Worm (Caenorhabditis elegans) whole organism, young adult: ENCODE data around the gene mlck-1.

Experiments
- B0261.1 ChIP-seq: sonication (generic microtip); optimal IDR thresholded peaks from 2 replicates; lab custom pipeline; 2016; ENCODE audit warnings: mild to moderate bottlenecking, missing genetic modification characterization, moderate library complexity, missing compliant biosample characterization
- F23B12.7 ChIP-seq: sonication (generic microtip); optimal IDR thresholded peaks from 2 replicates; lab custom pipeline; 2017; ENCODE audit warnings: missing genetic modification characterization, mild to moderate bottlenecking, missing compliant biosample characterization, antibody characterized with exemption, moderate library complexity; ENCODE audit not compliant: insufficient read depth
- F37B4.10 ChIP-seq: fragments of 200-800 bp; sonication (Bioruptor generic); IDR thresholded peaks from 2 replicates; pipeline ENCODE4 v1.3.6; 2022; ENCODE audit warnings: missing genetic modification characterization, missing compliant biosample characterization
- F57C9.4 ChIP-seq: sonication (generic microtip); optimal IDR thresholded peaks from 2 replicates; lab custom pipeline; 2017; ENCODE audit warnings: mild to moderate bottlenecking, missing genetic modification characterization, missing compliant biosample characterization
- K11D2.4 ChIP-seq: fragments of 200-800 bp; sonication (Bioruptor generic); IDR thresholded peaks from 2 replicates; pipeline ENCODE4 v1.3.6; 2022; ENCODE audit warnings: missing genetic modification reagents, missing genetic modification characterization, missing compliant biosample characterization
- Y67H2A.10 ChIP-seq: fragments of 200-800 bp; sonication (Bioruptor generic); conservative IDR thresholded peaks from 2 replicates; pipeline ENCODE4 v1.3.6; 2022; ENCODE audit warnings: missing genetic modification reagents, missing genetic modification characterization, missing compliant biosample characterization
- ZK185.1 ChIP-seq: sonication (generic microtip); optimal IDR thresholded peaks from 2 replicates; lab custom pipeline; 2016; ENCODE audit warnings: mild to moderate bottlenecking, missing genetic modification characterization, missing compliant biosample characterization; ENCODE audit not compliant: poor library complexity, severe bottlenecking
- akir-1 ChIP-seq: fragments of 200-800 bp; sonication (Bioruptor generic); optimal IDR thresholded peaks from 2 replicates; lab custom pipeline; 2018; ENCODE audit warnings: mild to moderate bottlenecking, missing genetic modification characterization, moderate library complexity, missing compliant biosample characterization
- bed-1 ChIP-seq: fragments of 200-800 bp; sonication (Bioruptor generic); IDR thresholded peaks from 2 replicates; pipeline ENCODE4 v1.3.6; 2022; ENCODE audit warnings: missing genetic modification reagents, missing genetic modification characterization, missing compliant biosample characterization
- cebp-2 ChIP-seq: fragments of 200-800 bp; sonication (Bioruptor generic); IDR thresholded peaks from 2 replicates; pipeline ENCODE4 v1.3.6; 2022; ENCODE audit warnings: missing genetic modification characterization, missing compliant biosample characterization
- ceh-27 ChIP-seq: fragments of 200-800 bp; sonication (Bioruptor generic); optimal IDR thresholded peaks from 2 replicates; lab custom pipeline; 2018; ENCODE audit warnings: mild to moderate bottlenecking, missing genetic modification characterization, moderate library complexity, missing compliant biosample characterization
- ceh-58 ChIP-seq: fragments of 200-800 bp; sonication (Bioruptor generic); IDR thresholded peaks from 2 replicates; pipeline ENCODE4 v1.3.6; 2022; ENCODE audit warnings: missing genetic modification characterization, missing compliant biosample characterization
- ceh-91 ChIP-seq: fragments of 200-800 bp; sonication (Bioruptor generic); IDR thresholded peaks from 2 replicates; pipeline ENCODE4 v1.3.6; 2022; ENCODE audit warnings: missing genetic modification reagents, missing genetic modification characterization, missing compliant biosample characterization
- chd-7 ChIP-seq: sonication (generic microtip); optimal IDR thresholded peaks from 2 replicates; lab custom pipeline; 2016; ENCODE audit warnings: mild to moderate bottlenecking, missing genetic modification characterization, moderate library complexity, missing compliant biosample characterization
- die-1 ChIP-seq: sonication (generic microtip); optimal IDR thresholded peaks from 2 replicates; lab custom pipeline; 2016; ENCODE audit warnings: missing genotype, mild to moderate bottlenecking, missing genetic modification characterization, missing compliant biosample characterization
- dox-1 ChIP-seq: fragments of 200-800 bp; sonication (Bioruptor generic); IDR thresholded peaks from 2 replicates; pipeline ENCODE4 v1.3.6; 2022; ENCODE audit warnings: missing genetic modification reagents, missing genetic modification characterization, missing compliant biosample characterization
- dpl-1 ChIP-seq: fragments of 150-350 bp; optimal IDR thresholded peaks from 2 replicates; lab custom pipeline; 2014; ENCODE audit warnings: missing biosample characterization, missing genetic modification reagents, missing genetic modification characterization
- egl-18 ChIP-seq: fragments of 200-800 bp; sonication (Bioruptor generic); IDR thresholded peaks from 2 replicates; pipeline ENCODE4 v1.3.6; 2022; ENCODE audit warnings: missing genetic modification reagents, missing genetic modification characterization, missing compliant biosample characterization
- egrh-3 ChIP-seq: fragments of 200-800 bp; sonication (Bioruptor generic); IDR thresholded peaks from 2 replicates; pipeline ENCODE4 v1.3.6; 2022; ENCODE audit warnings: missing genetic modification reagents, missing genetic modification characterization, missing compliant biosample characterization
- ets-4 ChIP-seq: fragments of 200-800 bp; sonication (Bioruptor generic); optimal IDR thresholded peaks from 2 replicates; lab custom pipeline; 2018; ENCODE audit warnings: mild to moderate bottlenecking, missing genetic modification characterization, missing compliant biosample characterization
- fkh-3 ChIP-seq: sonication (generic microtip); optimal IDR thresholded peaks from 2 replicates; lab custom pipeline; 2016; ENCODE audit warnings: mild to moderate bottlenecking, missing genetic modification characterization, missing compliant biosample characterization
- hlh-12 ChIP-seq: sonication (generic microtip); optimal IDR thresholded peaks from 2 replicates; lab custom pipeline; 2016; ENCODE audit warnings: missing genetic modification characterization, missing compliant biosample characterization
- hlh-26 ChIP-seq: fragments of 200-800 bp; sonication (Bioruptor generic); conservative IDR thresholded peaks from 2 replicates; pipeline ENCODE4 v1.3.6; 2022; ENCODE audit warnings: missing genetic modification reagents, missing genetic modification characterization, missing compliant biosample characterization
- let-607 ChIP-seq, 2 experiments: fragments of 200-800 bp in 1 of 2; sonication (Bioruptor generic) in 1 of 2; sonication (generic microtip) in 1 of 2; optimal IDR thresholded peaks; 2 replicates each; lab custom pipeline; 2016 to 2018; ENCODE audit warnings: mild to moderate bottlenecking in 2 of 2, missing compliant biosample characterization in 2 of 2, missing genetic modification characterization in 2 of 2, moderate library complexity in 2 of 2, missing genotype in 1 of 2
- lin-35 ChIP-seq, 3 experiments: fragments of 150-350 bp in 2 of 3; sonication (generic microtip) in 1 of 3; optimal IDR thresholded peaks; 2 replicates each; lab custom pipeline; 2014 to 2018; ENCODE audit warnings: missing biosample characterization in 3 of 3, missing genetic modification characterization in 3 of 3, missing genetic modification reagents in 3 of 3
- lin-54 ChIP-seq: fragments of 200-800 bp; sonication (Bioruptor generic); optimal IDR thresholded peaks from 2 replicates; lab custom pipeline; 2018; ENCODE audit warnings: mild to moderate bottlenecking, missing genetic modification characterization, missing compliant biosample characterization
- lsl-1 ChIP-seq: fragments of 200-800 bp; sonication (Bioruptor generic); optimal IDR thresholded peaks from 2 replicates; lab custom pipeline; 2018; ENCODE audit warnings: mild to moderate bottlenecking, missing genetic modification characterization, moderate library complexity, missing compliant biosample characterization
- madf-3 ChIP-seq: fragments of 200-800 bp; sonication (Bioruptor generic); IDR thresholded peaks from 2 replicates; pipeline ENCODE4 v1.3.6; 2022; ENCODE audit warnings: missing genetic modification reagents, missing genetic modification characterization, missing compliant biosample characterization
- mes-4 ChIP-seq: sonication (generic microtip); optimal IDR thresholded peaks from 2 replicates; lab custom pipeline; 2016; ENCODE audit warnings: missing genotype, missing genetic modification characterization, missing compliant biosample characterization
- nfya-1 ChIP-seq: sonication (generic microtip); optimal IDR thresholded peaks from 2 replicates; lab custom pipeline; 2017; ENCODE audit warnings: antibody characterized with exemption, missing compliant biosample characterization, missing genetic modification characterization, borderline replicate concordance; ENCODE audit not compliant: insufficient read depth
- nhr-179 ChIP-seq: sonication (generic microtip); optimal IDR thresholded peaks from 2 replicates; lab custom pipeline; 2016; ENCODE audit warnings: mild to moderate bottlenecking, missing genetic modification characterization, missing compliant biosample characterization
- nhr-90 ChIP-seq: sonication (generic microtip); optimal IDR thresholded peaks from 2 replicates; lab custom pipeline; 2016; ENCODE audit warnings: missing genotype, mild to moderate bottlenecking, missing genetic modification characterization, missing compliant biosample characterization
- pbrm-1 ChIP-seq: fragments of 200-800 bp; sonication (Bioruptor generic); IDR thresholded peaks from 2 replicates; pipeline ENCODE4 v1.3.6; 2022; ENCODE audit warnings: missing genetic modification reagents, missing genetic modification characterization, missing compliant biosample characterization
- rcor-1 ChIP-seq: fragments of 200-800 bp; sonication (Bioruptor generic); IDR thresholded peaks from 2 replicates; pipeline ENCODE4 v1.3.6; 2022; ENCODE audit warnings: missing genetic modification reagents, missing genetic modification characterization, missing compliant biosample characterization
- rec-8 ChIP-seq, 2 experiments: sonication (generic microtip); optimal IDR thresholded peaks; 2 replicates each; lab custom pipeline; 2016; ENCODE audit warnings: mild to moderate bottlenecking in 2 of 2, missing genetic modification characterization in 2 of 2, missing genetic modification reagents in 2 of 2, missing genotype in 2 of 2, missing biosample characterization in 1 of 2, missing compliant biosample characterization in 1 of 2, moderate library complexity in 1 of 2
- sea-2 ChIP-seq: fragments of 200-800 bp; sonication (Bioruptor generic); IDR thresholded peaks from 2 replicates; pipeline ENCODE4 v1.3.6; 2022; ENCODE audit warnings: missing genetic modification characterization, missing compliant biosample characterization
- snpc-1.3 ChIP-seq: sonication (generic microtip); optimal IDR thresholded peaks from 2 replicates; lab custom pipeline; 2017; ENCODE audit warnings: missing genetic modification characterization, mild to moderate bottlenecking, missing compliant biosample characterization, antibody characterized with exemption, moderate library complexity, missing genotype, missing genetic modification reagents; ENCODE audit not compliant: insufficient read depth
- somi-1 ChIP-seq: fragments of 200-800 bp; sonication (Bioruptor generic); optimal IDR thresholded peaks from 2 replicates; lab custom pipeline; 2018; ENCODE audit warnings: mild to moderate bottlenecking, missing genetic modification characterization, missing compliant biosample characterization
- tbp1 ChIP-seq: fragments of 200-800 bp; sonication (Bioruptor generic); optimal IDR thresholded peaks from 2 replicates; lab custom pipeline; 2018; ENCODE audit warnings: mild to moderate bottlenecking, missing genetic modification characterization, missing compliant biosample characterization
- unc-130 ChIP-seq: sonication (generic microtip); optimal IDR thresholded peaks from 2 replicates; lab custom pipeline; 2016; ENCODE audit warnings: missing genetic modification reagents, missing genetic modification characterization, missing compliant biosample characterization
- xnd-1 ChIP-seq: sonication (generic microtip); optimal IDR thresholded peaks from 2 replicates; lab custom pipeline; 2016; ENCODE audit warnings: missing genotype, missing genetic modification reagents, missing genetic modification characterization, missing compliant biosample characterization
- zfh-2 ChIP-seq: fragments of 200-800 bp; sonication (Bioruptor generic); conservative IDR thresholded peaks from 2 replicates; pipeline ENCODE4 v1.3.6; 2022; ENCODE audit warnings: missing genetic modification reagents, missing genetic modification characterization, missing compliant biosample characterization
- zim-3 ChIP-seq: sonication (generic microtip); optimal IDR thresholded peaks from 2 replicates; lab custom pipeline; 2017; ENCODE audit warnings: mild to moderate bottlenecking, missing genetic modification characterization, moderate library complexity, missing compliant biosample characterization
- ztf-18 ChIP-seq: sonication (generic microtip); optimal IDR thresholded peaks from 2 replicates; lab custom pipeline; 2016; ENCODE audit warnings: missing genotype, mild to moderate bottlenecking, missing genetic modification characterization, missing compliant biosample characterization
- ztf-28 ChIP-seq: fragments of 200-800 bp; sonication (Bioruptor generic); IDR thresholded peaks from 2 replicates; pipeline ENCODE4 v1.3.6; 2022; ENCODE audit warnings: missing genetic modification reagents, missing genetic modification characterization, missing compliant biosample characterization
- ztf-3 ChIP-seq: fragments of 200-800 bp; sonication (Bioruptor generic); optimal IDR thresholded peaks from 2 replicates; lab custom pipeline; 2018; ENCODE audit warnings: mild to moderate bottlenecking, missing genetic modification characterization, missing compliant biosample characterization

The mlck-1 gene

ce11 chrX:10060475-10061011 is 9.0 kb downstream of the mlck-1 start, which contains the start of gene ZC373.3:
ZC373.3 (plus strand) TSS chrX:10060525.
- TF ChIP-seq F23B12.7 (tag; lab: Kevin White, UChicago) (no peak), ztf-18 (no peak), cebp-2 (GFP tag; lab: Robert Waterston, UW) (no peak), ceh-27 (GFP tag; lab: Kevin White, UChicago) (no peak), ets-4 (GFP tag; lab: Kevin White, UChicago) (no peak), hlh-12 (tag; lab: Kevin White, UChicago) (no peak), nfya-1 (tag; lab: Kevin White, UChicago) (no peak), xnd-1 (tag; lab: Kevin White, UChicago) (no peak), zfh-2 (GFP tag; lab: Robert Waterston, UW) (no peak), akir-1 (GFP tag; lab: Kevin White, UChicago) (no peak), let-607 (tag; optimal IDR thresholded peaks at IDR 0.05; lab: Kevin White, UChicago) (no peak), lin-54 (no peak), sea-2 (GFP tag; lab: Robert Waterston, UW) (no peak), F37B4.10 (GFP tag; lab: Robert Waterston, UW) (no peak), mes-4 (tag; lab: Kevin White, UChicago) (no peak), tbp1 (no peak), madf-3 (no peak), K11D2.4 (no peak), zim-3 (no peak)
- TF ChIP-seq, all 124 proteins: peak for 0

ce11 chrX:10058332-10058731 is 11.3 kb downstream of the mlck-1 start, which contains the start of gene ZC373.2:
ZC373.2 (minus strand) TSS chrX:10058432.
- no peak for TF ChIP-seq F57C9.4 (tag; lab: Kevin White, UChicago)
- TF ChIP-seq egl-18 (GFP tag; lab: Robert Waterston, UW) = no peak
- TF ChIP-seq pbrm-1 (GFP tag; lab: Robert Waterston, UW) = no peak
- TF ChIP-seq ztf-28 (GFP tag; lab: Robert Waterston, UW) = no peak
- no peak for TF ChIP-seq ZK185.1 (tag; lab: Kevin White, UChicago)
- TF ChIP-seq dpl-1 (GFP tag; lab: Kevin White, UChicago) = no peak
- no peak for TF ChIP-seq ets-4 (GFP tag; lab: Kevin White, UChicago)
- no peak for TF ChIP-seq ztf-3
- no peak for TF ChIP-seq chd-7
- TF ChIP-seq dox-1 (GFP tag; lab: Robert Waterston, UW) = no peak
- no peak for TF ChIP-seq ceh-58 (GFP tag; lab: Robert Waterston, UW)
- no peak for TF ChIP-seq rcor-1 (GFP tag; lab: Robert Waterston, UW)
- TF ChIP-seq lsl-1 (GFP tag; lab: Kevin White, UChicago) = no peak
- no peak for TF ChIP-seq hlh-26 (GFP tag; lab: Robert Waterston, UW)
- TF ChIP-seq somi-1 (GFP tag; lab: Kevin White, UChicago) = no peak
- no peak for TF ChIP-seq unc-130

ce11 chrX:10054410-10054800 is 15.2 kb downstream of the mlck-1 start:
- TF ChIP-seq egrh-3 (GFP tag; lab: Robert Waterston, UW) (no peak), die-1 (tag; lab: Kevin White, UChicago) (no peak), lin-35 (GFP tag; optimal IDR thresholded peaks at IDR 0.05; lab: Kevin White, UChicago) (no peak), ets-4 (GFP tag; lab: Kevin White, UChicago) (no peak), fkh-3 (tag; lab: Kevin White, UChicago) (no peak), sea-2 (GFP tag; lab: Robert Waterston, UW) (no peak), nhr-179 (tag; lab: Kevin White, UChicago) (no peak), B0261.1 (tag; lab: Kevin White, UChicago) (no peak), ceh-91 (GFP tag; lab: Robert Waterston, UW) (no peak), snpc-1.3 (tag; lab: Kevin White, UChicago) (no peak), Y67H2A.10 (GFP tag; lab: Robert Waterston, UW) (no peak), rec-8 (tag; optimal IDR thresholded peaks at IDR 0.05; lab: Kevin White, UChicago) (no peak), nhr-90 (tag; lab: Kevin White, UChicago) (no peak), bed-1 (no peak), xnd-1 (tag; lab: Kevin White, UChicago) (no peak)
